Worm (Caenorhabditis elegans) whole organism, L3 larva: ENCODE data around the gene ppm-2.

Experiments
- ceh-9 ChIP-seq: sonication (generic microtip); optimal IDR thresholded peaks from 2 replicates; lab custom pipeline; 2018; ENCODE audit warnings: missing biosample characterization, missing genetic modification characterization
- daf-12 ChIP-seq: fragments of 150-350 bp; optimal IDR thresholded peaks from 2 replicates; lab custom pipeline; 2014; ENCODE audit warnings: missing biosample characterization, missing genetic modification reagents, missing genetic modification characterization
- fkh-10 ChIP-seq: sonication (generic microtip); optimal IDR thresholded peaks from 2 replicates; lab custom pipeline; 2017; ENCODE audit warnings: missing biosample characterization, missing genetic modification reagents, missing genetic modification characterization
- lsy-12 ChIP-seq: sonication (generic microtip); optimal IDR thresholded peaks from 2 replicates; lab custom pipeline; 2016; ENCODE audit warnings: mild to moderate bottlenecking, missing genetic modification characterization, missing compliant biosample characterization
- nhr-237 ChIP-seq: fragments of 150-350 bp; optimal IDR thresholded peaks from 2 replicates; lab custom pipeline; 2014; ENCODE audit warnings: missing biosample characterization, missing genetic modification characterization
- nhr-28 ChIP-seq: fragments of 150-350 bp; optimal IDR thresholded peaks from 2 replicates; lab custom pipeline; 2014; ENCODE audit warnings: missing biosample characterization, missing genetic modification characterization
- nhr-76 ChIP-seq: fragments of 150-350 bp; sonication (generic microtip); optimal IDR thresholded peaks from 5 replicates; lab custom pipeline; 2014; ENCODE audit warnings: missing biosample characterization, missing genetic modification characterization
- nhr-77 ChIP-seq: fragments of 150-350 bp; optimal IDR thresholded peaks from 2 replicates; lab custom pipeline; 2014; ENCODE audit warnings: missing biosample characterization, missing genetic modification characterization
- pha-4 ChIP-seq: fragments of 150-350 bp; optimal IDR thresholded peaks from 2 replicates; lab custom pipeline; 2014; ENCODE audit warnings: missing biosample characterization, missing genetic modification reagents, missing genetic modification characterization
- skn-1 ChIP-seq: fragments of 150-350 bp; optimal IDR thresholded peaks from 2 replicates; lab custom pipeline; 2014; ENCODE audit warnings: missing biosample characterization, missing genetic modification characterization
- snpc-4 ChIP-seq: fragments of 150-350 bp; optimal IDR thresholded peaks from 2 replicates; lab custom pipeline; 2014; ENCODE audit warnings: missing biosample characterization, missing genetic modification characterization
- unc-39 ChIP-seq: sonication (generic microtip); optimal IDR thresholded peaks from 4 replicates; lab custom pipeline; 2017; ENCODE audit warnings: missing biosample characterization, missing genetic modification characterization
- ztf-4 ChIP-seq: fragments of 150-350 bp; optimal IDR thresholded peaks from 2 replicates; lab custom pipeline; 2014; ENCODE audit warnings: missing biosample characterization, missing genetic modification characterization

DNA sequence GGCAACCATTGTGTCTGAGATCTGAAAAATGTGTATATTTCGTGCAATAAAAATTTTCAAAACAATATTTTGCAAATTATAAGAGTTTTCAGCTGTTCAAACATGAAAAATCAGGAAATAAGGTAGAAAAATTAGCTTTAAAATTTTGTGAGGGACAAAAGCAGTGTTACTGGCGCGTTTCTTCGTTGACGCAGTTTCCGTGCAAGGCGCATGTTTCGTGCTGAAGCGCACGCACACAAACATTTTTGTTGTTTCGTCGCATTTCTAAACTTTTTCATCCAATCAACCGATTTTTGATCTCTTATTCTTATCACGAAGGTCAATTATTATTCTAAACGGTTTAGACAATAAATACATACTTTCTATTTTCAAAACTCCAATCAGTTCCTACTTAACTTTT, 43.0 kb downstream of the ppm-2 start, which contains the start of gene nifk-1:
- TF ChIP-seq lsy-12 (tag; lab: Kevin White, UChicago) (no peak), skn-1 (tag; lab: Kevin White, UChicago) (no peak), nhr-28 (tag; lab: Kevin White, UChicago) (no peak), fkh-10 (no peak), pha-4 (peak; percentile 86), nhr-77 (tag; lab: Kevin White, UChicago) (no peak), daf-12 (tag; lab: Kevin White, UChicago) (no peak), unc-39 (tag; lab: Kevin White, UChicago) (no peak), nhr-76 (tag; lab: Kevin White, UChicago) (no peak), nhr-237 (tag; lab: Kevin White, UChicago) (no peak), ztf-4 (tag; lab: Kevin White, UChicago) (no peak), snpc-4 (tag; lab: Kevin White, UChicago) (peak; percentile 80), ceh-9 (no peak)
